Fruit fly (Drosophila melanogaster) whole organism, embryonic: ENCODE results near the gene CG10140.

Source experiments
- ATbp ChIP-seq: fragments of 200-800 bp; sonication (Bioruptor generic); optimal IDR thresholded peaks from 2 replicates; lab custom pipeline; 2017; ENCODE audit warnings: missing biosample characterization, mild to moderate bottlenecking, missing genetic modification characterization, missing genetic modification reagents
- Ada2b ChIP-seq: fragments of 200-800 bp; sonication (Bioruptor generic); IDR thresholded peaks from 2 replicates; pipeline ENCODE4 v1.3.6; 2022; ENCODE audit warnings: missing biosample characterization, missing genetic modification characterization
- Antp ChIP-seq: fragments of 200-800 bp; sonication (Bioruptor generic); optimal IDR thresholded peaks from 3 replicates; lab custom pipeline; 2016; ENCODE audit warnings: missing biosample characterization, missing genetic modification characterization
- CG11504 ChIP-seq: fragments of 200-800 bp; sonication (Bioruptor generic); optimal IDR thresholded peaks from 3 replicates; lab custom pipeline; 2019; ENCODE audit warnings: missing biosample characterization, mild to moderate bottlenecking, missing genetic modification characterization, moderate library complexity
- CG11695 ChIP-seq: fragments of 200-800 bp; sonication (Bioruptor generic); IDR thresholded peaks from 3 replicates; pipeline ENCODE4 v1.3.6; 2022; ENCODE audit warnings: missing biosample characterization, missing genetic modification characterization
- CG12104 ChIP-seq: fragments of 200-800 bp; sonication (Bioruptor generic); optimal IDR thresholded peaks from 3 replicates; lab custom pipeline; 2016; ENCODE audit warnings: missing biosample characterization, missing genetic modification characterization
- CG1233 ChIP-seq: fragments of 200-800 bp; sonication (Bioruptor generic); optimal IDR thresholded peaks from 4 replicates; lab custom pipeline; 2018; ENCODE audit warnings: missing biosample characterization, mild to moderate bottlenecking, missing genetic modification characterization
- CG12391 ChIP-seq: fragments of 200-800 bp; sonication (Bioruptor generic); optimal IDR thresholded peaks from 3 replicates; lab custom pipeline; 2018; ENCODE audit warnings: missing biosample characterization, mild to moderate bottlenecking, missing genetic modification characterization, moderate library complexity
- CG17186 ChIP-seq: fragments of 200-800 bp; sonication (Bioruptor generic); optimal IDR thresholded peaks from 3 replicates; lab custom pipeline; 2017; ENCODE audit warnings: missing biosample characterization, missing genetic modification reagents, missing genetic modification characterization
- CG17829 ChIP-seq: fragments of 200-800 bp; optimal IDR thresholded peaks from 2 replicates; lab custom pipeline; 2019; ENCODE audit warnings: missing biosample characterization, mild to moderate bottlenecking, missing genetic modification characterization, moderate library complexity
- CG18599 ChIP-seq: fragments of 200-800 bp; sonication (Bioruptor generic); optimal IDR thresholded peaks from 3 replicates; lab custom pipeline; 2017; ENCODE audit warnings: missing biosample characterization, missing genetic modification characterization, mild to moderate bottlenecking, moderate library complexity, missing genetic modification reagents
- CG2712 ChIP-seq: fragments of 200-800 bp; optimal IDR thresholded peaks from 3 replicates; lab custom pipeline; 2019; ENCODE audit warnings: missing biosample characterization, mild to moderate bottlenecking, missing genetic modification characterization, moderate library complexity
- CG3065 ChIP-seq: fragments of 200-800 bp; sonication (Bioruptor generic); optimal IDR thresholded peaks from 2 replicates; lab custom pipeline; 2016; ENCODE audit warnings: missing biosample characterization, missing genetic modification characterization
- CG3407 ChIP-seq: fragments of 200-800 bp; sonication (Bioruptor generic); optimal IDR thresholded peaks from 2 replicates; lab custom pipeline; 2018; ENCODE audit warnings: missing biosample characterization, mild to moderate bottlenecking, missing genetic modification characterization
- CG4282 ChIP-seq: fragments of 200-800 bp; sonication (Bioruptor generic); optimal IDR thresholded peaks from 2 replicates; lab custom pipeline; 2016; ENCODE audit warnings: missing biosample characterization, missing genetic modification characterization
- CG4424 ChIP-seq: fragments of 200-800 bp; sonication (Bioruptor generic); optimal IDR thresholded peaks from 3 replicates; lab custom pipeline; 2016; ENCODE audit warnings: missing biosample characterization, missing genetic modification characterization
- CG6254 ChIP-seq: fragments of 200-800 bp; sonication (Bioruptor generic); optimal IDR thresholded peaks from 3 replicates; lab custom pipeline; 2017; ENCODE audit warnings: mild to moderate bottlenecking, missing biosample characterization, missing genetic modification reagents, missing genetic modification characterization
- CG8944 ChIP-seq: fragments of 200-800 bp; sonication (Bioruptor generic); optimal IDR thresholded peaks from 3 replicates; lab custom pipeline; 2016; ENCODE audit warnings: missing biosample characterization, missing genetic modification characterization
- CoRest ChIP-seq: fragments of 200-800 bp; sonication (Bioruptor generic); optimal IDR thresholded peaks from 3 replicates; lab custom pipeline; 2018; ENCODE audit warnings: missing biosample characterization, mild to moderate bottlenecking, missing genetic modification characterization, moderate library complexity
- Ets97D ChIP-seq: fragments of 200-800 bp; sonication (Bioruptor generic); optimal IDR thresholded peaks from 3 replicates; lab custom pipeline; 2016; ENCODE audit warnings: missing biosample characterization, missing genetic modification characterization
- HLH54F ChIP-seq: fragments of 200-800 bp; sonication (Bioruptor generic); optimal IDR thresholded peaks from 3 replicates; lab custom pipeline; 2016; ENCODE audit warnings: missing biosample characterization, missing genetic modification characterization
- Hr3 ChIP-seq: fragments of 200-800 bp; sonication (Bioruptor generic); optimal IDR thresholded peaks from 3 replicates; lab custom pipeline; 2016; ENCODE audit warnings: missing biosample characterization, missing genetic modification characterization
- Hr51 ChIP-seq, 2 experiments: fragments of 200-800 bp; sonication (Bioruptor generic); optimal IDR thresholded peaks; 2 replicates in 1 of 2; 3 replicates in 1 of 2; lab custom pipeline; 2016 to 2018; ENCODE audit warnings: missing biosample characterization in 2 of 2, missing genetic modification characterization in 2 of 2, mild to moderate bottlenecking in 1 of 2, moderate library complexity in 1 of 2
- Hsf ChIP-seq: fragments of 200-800 bp; sonication (Bioruptor generic); optimal IDR thresholded peaks from 3 replicates; lab custom pipeline; 2016; ENCODE audit warnings: missing biosample characterization, missing genetic modification characterization
- MESR4 ChIP-seq: fragments of 200-800 bp; sonication (Bioruptor generic); optimal IDR thresholded peaks from 2 replicates; lab custom pipeline; 2018; ENCODE audit warnings: missing biosample characterization, mild to moderate bottlenecking, missing genetic modification characterization, moderate library complexity
- Myb ChIP-seq: fragments of 200-800 bp; sonication (Bioruptor generic); optimal IDR thresholded peaks from 2 replicates; lab custom pipeline; 2016; ENCODE audit warnings: missing biosample characterization, missing genetic modification characterization
- Nf-YC ChIP-seq: fragments of 200-800 bp; optimal IDR thresholded peaks from 3 replicates; lab custom pipeline; 2019; ENCODE audit warnings: missing biosample characterization, mild to moderate bottlenecking, missing genetic modification characterization, moderate library complexity
- Opbp ChIP-seq: fragments of 200-800 bp; sonication (Bioruptor generic); IDR thresholded peaks from 3 replicates; pipeline ENCODE4 v1.3.6; 2022; ENCODE audit warnings: missing biosample characterization, missing genetic modification characterization; ENCODE audit not compliant: partially characterized antibody
- Pdp1 ChIP-seq, 2 experiments: fragments of 200-800 bp; sonication (Bioruptor generic); optimal IDR thresholded peaks; 3 replicates each; lab custom pipeline; 2016; ENCODE audit warnings: missing biosample characterization in 2 of 2, missing genetic modification characterization in 2 of 2, mild to moderate bottlenecking in 1 of 2, moderate library complexity in 1 of 2
- Ptx1 ChIP-seq: fragments of 200-800 bp; sonication (Bioruptor generic); IDR thresholded peaks from 2 replicates; pipeline ENCODE4 v1.3.6; 2022; ENCODE audit warnings: missing biosample characterization, missing genetic modification characterization
- Sox102F ChIP-seq: fragments of 200-800 bp; sonication (Bioruptor generic); optimal IDR thresholded peaks from 2 replicates; lab custom pipeline; 2018; ENCODE audit warnings: missing biosample characterization, mild to moderate bottlenecking, missing genetic modification characterization, moderate library complexity
- TFAM ChIP-seq: fragments of 200-800 bp; sonication (Bioruptor generic); optimal IDR thresholded peaks from 2 replicates; lab custom pipeline; 2017; ENCODE audit warnings: missing biosample characterization, missing genetic modification characterization, inconsistent platforms
- aop ChIP-seq: fragments of 200-800 bp; sonication (Bioruptor generic); IDR thresholded peaks from 2 replicates; pipeline ENCODE4 v1.3.6; 2022; ENCODE audit warnings: missing biosample characterization, missing genetic modification characterization
- crc ChIP-seq: fragments of 200-800 bp; sonication (Bioruptor generic); optimal IDR thresholded peaks from 2 replicates; lab custom pipeline; 2016; ENCODE audit warnings: missing biosample characterization, missing genetic modification characterization
- danr ChIP-seq: fragments of 200-800 bp; sonication (Bioruptor generic); IDR thresholded peaks from 2 replicates; pipeline ENCODE4 v1.3.6; 2022; ENCODE audit warnings: missing biosample characterization, missing genetic modification characterization
- dmrt99B ChIP-seq: fragments of 200-800 bp; sonication (Bioruptor generic); optimal IDR thresholded peaks from 2 replicates; lab custom pipeline; 2018; ENCODE audit warnings: missing biosample characterization, mild to moderate bottlenecking, missing genetic modification characterization, moderate library complexity
- gcm2 ChIP-seq: fragments of 200-800 bp; sonication (Bioruptor generic); optimal IDR thresholded peaks from 2 replicates; lab custom pipeline; 2016; ENCODE audit warnings: missing biosample characterization, missing genetic modification characterization
- ham ChIP-seq: fragments of 200-800 bp; sonication (Bioruptor generic); IDR thresholded peaks from 2 replicates; pipeline ENCODE4 v1.3.6; 2022; ENCODE audit warnings: missing biosample characterization, missing genetic modification characterization
- her ChIP-seq: fragments of 200-800 bp; sonication (Bioruptor generic); optimal IDR thresholded peaks from 2 replicates; lab custom pipeline; 2016; ENCODE audit warnings: missing biosample characterization, missing genetic modification characterization
- insv ChIP-seq, 2 experiments: fragments of 200-800 bp; sonication (Bioruptor generic); optimal IDR thresholded peaks; 3 replicates each; lab custom pipeline; 2016 to 2018; ENCODE audit warnings: missing biosample characterization in 2 of 2, missing genetic modification characterization in 2 of 2
- ken ChIP-seq: fragments of 200-800 bp; sonication (Bioruptor generic); IDR thresholded peaks from 3 replicates; pipeline ENCODE4 v1.3.6; 2022; ENCODE audit warnings: missing biosample characterization, missing genetic modification characterization
- nom ChIP-seq: fragments of 200-800 bp; sonication (Bioruptor generic); optimal IDR thresholded peaks from 2 replicates; lab custom pipeline; 2017; ENCODE audit warnings: missing biosample characterization, missing genetic modification characterization, mild to moderate bottlenecking, moderate library complexity, missing genetic modification reagents
- otp ChIP-seq: fragments of 200-800 bp; sonication (Bioruptor generic); IDR thresholded peaks from 3 replicates; pipeline ENCODE4, ENCODE4 v1.3.6; 2022; ENCODE audit warnings: missing biosample characterization, missing genetic modification characterization
- pfk ChIP-seq: fragments of 200-800 bp; sonication (Bioruptor generic); optimal IDR thresholded peaks from 2 replicates; lab custom pipeline; 2018; ENCODE audit warnings: missing biosample characterization, mild to moderate bottlenecking, missing genetic modification characterization, moderate library complexity
- pum ChIP-seq: fragments of 200-800 bp; sonication (Bioruptor generic); optimal IDR thresholded peaks from 2 replicates; lab custom pipeline; 2016; ENCODE audit warnings: missing biosample characterization, missing genetic modification characterization
- repo ChIP-seq: fragments of 200-800 bp; sonication (Bioruptor generic); optimal IDR thresholded peaks from 2 replicates; lab custom pipeline; 2016; ENCODE audit warnings: missing biosample characterization, missing genetic modification characterization
- row ChIP-seq: fragments of 200-800 bp; sonication (Bioruptor generic); IDR thresholded peaks from 3 replicates; pipeline ENCODE4 v1.3.6; 2022; ENCODE audit warnings: missing biosample characterization, missing genetic modification characterization
- sd ChIP-seq: fragments of 200-800 bp; sonication (Bioruptor generic); optimal IDR thresholded peaks from 3 replicates; lab custom pipeline; 2018; ENCODE audit warnings: missing biosample characterization, mild to moderate bottlenecking, missing genetic modification characterization, moderate library complexity
- seq ChIP-seq: fragments of 200-800 bp; sonication (Bioruptor generic); IDR thresholded peaks from 2 replicates; pipeline ENCODE4 v1.3.6; 2022; ENCODE audit warnings: missing biosample characterization, missing genetic modification characterization
- z ChIP-seq: fragments of 200-800 bp; sonication (Bioruptor generic); IDR thresholded peaks from 3 replicates; pipeline ENCODE4 v1.3.6; 2022; ENCODE audit warnings: missing biosample characterization, missing genetic modification characterization
- zen2 ChIP-seq: fragments of 200-800 bp; sonication (Bioruptor generic); IDR thresholded peaks from 3 replicates; pipeline ENCODE4 v1.3.6; 2022; ENCODE audit warnings: missing biosample characterization, missing genetic modification characterization; ENCODE audit not compliant: partially characterized antibody
- zfh1 ChIP-seq: fragments of 200-800 bp; sonication (Bioruptor generic); IDR thresholded peaks from 3 replicates; pipeline ENCODE4 v1.3.6; 2022; ENCODE audit warnings: missing biosample characterization, missing genetic modification characterization

CG10140 gene

DNA sequence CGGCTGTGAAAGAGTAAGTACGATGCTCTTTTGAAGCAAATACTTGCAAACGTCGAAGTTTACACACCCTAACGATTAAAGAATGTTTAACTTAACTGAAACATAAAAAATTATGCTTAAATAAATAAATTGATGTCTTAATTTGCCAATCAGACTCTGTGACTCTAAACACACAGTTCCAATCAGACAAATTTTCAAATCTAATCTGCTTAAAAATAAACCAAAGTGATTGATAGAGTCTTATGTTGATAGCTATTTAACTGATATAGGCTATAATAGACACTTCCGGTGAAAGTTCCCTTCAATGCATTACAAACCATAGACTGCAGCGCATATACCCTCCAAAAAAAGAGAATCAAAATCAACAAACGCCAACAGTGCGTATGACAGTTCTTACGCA, 11.3 kb upstream of the CG10140 start:
- TF ChIP-seq Myb (no peak), danr (no peak), CG18599 (GFP tag; lab: Kevin White, UChicago) (peak; percentile 15), HLH54F (GFP tag; lab: Kevin White, UChicago) (no peak), ken (GFP tag; lab: Robert Waterston, UW) (no peak), pfk (GFP tag; lab: Kevin White, UChicago) (no peak), Ptx1 (GFP tag; lab: Robert Waterston, UW) (no peak), Hsf (GFP tag; lab: Kevin White, UChicago) (peak; percentile 10), sd (tag; lab: Kevin White, UChicago) (no peak), Pdp1 (GFP tag; optimal IDR thresholded peaks at IDR 0.05; lab: Kevin White, UChicago) (peak in 1 of 2 experiments; percentile 81), CG3407 (GFP tag; lab: Kevin White, UChicago) (no peak), crc (GFP tag; lab: Kevin White, UChicago) (no peak), ham (GFP tag; lab: Robert Waterston, UW) (no peak), seq (GFP tag; lab: Robert Waterston, UW) (no peak), CG1233 (GFP tag; lab: Kevin White, UChicago) (no peak), Opbp (GFP tag; lab: Robert Waterston, UW) (no peak), CG4282 (no peak), CG2712 (tag; lab: Kevin White, UChicago) (no peak), Ets97D (GFP tag; lab: Kevin White, UChicago) (no peak), CG4424 (GFP tag; lab: Kevin White, UChicago) (peak; percentile 0), insv (GFP tag; optimal IDR thresholded peaks at IDR 0.05; lab: Kevin White, UChicago) (peak; percentile 4 to 90), CG17186 (GFP tag; lab: Kevin White, UChicago) (no peak), CG8944 (GFP tag; lab: Kevin White, UChicago) (no peak), CG17829 (tag; lab: Kevin White, UChicago) (no peak), CG11504 (peak; percentile 45), ATbp (GFP tag; lab: Kevin White, UChicago) (no peak), z (GFP tag; lab: Robert Waterston, UW) (no peak), CoRest (peak; percentile 6), Antp (no peak), CG12391 (no peak), CG6254 (GFP tag; lab: Kevin White, UChicago) (no peak), Hr51 (GFP tag; optimal IDR thresholded peaks at IDR 0.05; lab: Kevin White, UChicago) (peak in 1 of 2 experiments; percentile 33), her (GFP tag; lab: Kevin White, UChicago) (no peak), pum (no peak), TFAM (GFP tag; lab: Kevin White, UChicago) (no peak), zfh1 (GFP tag; lab: Robert Waterston, UW) (no peak), Ada2b (GFP tag; lab: Robert Waterston, UW) (no peak; the same call in 1 of the 2 replicates), nom (GFP tag; lab: Kevin White, UChicago) (no peak), otp (GFP tag; lab: Robert Waterston, UW) (no peak), CG12104 (GFP tag; lab: Kevin White, UChicago) (no peak), repo (GFP tag; lab: Kevin White, UChicago) (no peak), zen2 (no peak), MESR4 (no peak), aop (GFP tag; lab: Robert Waterston, UW) (no peak), Sox102F (peak; percentile 34), CG11695 (no peak), dmrt99B (peak; percentile 42), CG3065 (GFP tag; lab: Kevin White, UChicago) (no peak), row (GFP tag; lab: Robert Waterston, UW) (peak; percentile 24; the same call in 1 of the 3 replicates), Hr3 (no peak), gcm2 (no peak), Nf-YC (no peak)
